Fruit fly (Drosophila melanogaster) whole organism: Measurements from ENCODE around the gene CG4887.

Experiments used
- CG8478 ChIP-seq: fragments of >200 bp; optimal IDR thresholded peaks from 2 replicates; lab custom pipeline; 2018; ENCODE audit warnings: inconsistent platforms
- Dll ChIP-seq: fragments of >200 bp; optimal IDR thresholded peaks from 2 replicates; lab custom pipeline; 2017
- EcR ChIP-seq, 2 experiments: fragments of >200 bp; optimal IDR thresholded peaks; 2 replicates each; lab custom pipeline; 2017; ENCODE audit warnings: missing biosample characterization in 2 of 2, missing genetic modification characterization in 2 of 2, missing genetic modification reagents in 2 of 2
- pan ChIP-seq: fragments of >200 bp; optimal IDR thresholded peaks from 2 replicates; lab custom pipeline; 2017
- psq ChIP-seq: fragments of >200 bp; optimal IDR thresholded peaks from 2 replicates; lab custom pipeline; 2017
- usp ChIP-seq: fragments of >200 bp; optimal IDR thresholded peaks from 2 replicates; lab custom pipeline; 2017; ENCODE audit warnings: missing biosample characterization, missing genetic modification characterization, mixed read lengths

- no peak for TF ChIP-seq EcR (GFP tag; optimal IDR thresholded peaks at IDR 0.05; lab: Kevin White, UChicago)
- no peak for TF ChIP-seq pan (lab: Kevin White, UChicago)
- no peak for TF ChIP-seq usp
- no peak for TF ChIP-seq psq
- no peak for TF ChIP-seq CG8478 (lab: Kevin White, UChicago)
- no peak for TF ChIP-seq Dll (lab: Kevin White, UChicago)
Observed at dm6 chr2L:1218475-1218874, 45.7 kb downstream of the CG4887 start.
